Worm (Caenorhabditis elegans): ENCODE measurements around the gene M01H9.2.

DNA sequence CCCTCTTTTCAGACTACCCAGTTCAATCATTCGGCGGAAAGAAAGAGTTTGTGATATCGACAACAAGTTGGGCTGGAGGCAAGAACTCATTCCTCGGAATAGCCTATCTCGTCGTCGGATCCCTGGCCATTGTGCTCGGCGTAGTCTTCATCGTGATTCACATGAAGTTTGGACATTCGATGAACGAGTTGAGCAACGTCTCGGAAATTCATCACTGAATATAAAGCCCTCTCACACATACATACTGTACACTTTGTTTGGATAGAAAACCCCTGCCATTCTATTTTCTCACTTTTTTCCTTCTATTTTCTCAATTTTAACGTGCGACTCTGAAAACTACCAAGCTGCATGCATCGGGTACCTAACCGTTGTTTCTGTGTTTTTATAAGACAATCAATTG lies 13.6 kb downstream of the M01H9.2 start, which contains the start of gene R08C7.12:
- TF ChIP-seq nhr-27 (tag; optimal IDR thresholded peaks at IDR 0.05): no peak
- no peak for TF ChIP-seq chd-7 (tag; optimal IDR thresholded peaks at IDR 0.05)
- TF ChIP-seq C06A6.2 (GFP tag; conservative IDR thresholded peaks at IDR 0.05): no peak
- no peak for TF ChIP-seq nhr-120 (GFP tag; IDR thresholded peaks at IDR 0.05)
- no peak for TF ChIP-seq unc-62 (GFP tag; optimal IDR thresholded peaks at IDR 0.05)
- no peak for TF ChIP-seq xnd-1 (tag; optimal IDR thresholded peaks at IDR 0.05)
